Fruit fly (Drosophila melanogaster) whole organism, embryonic: Measurements from ENCODE around the gene apolpp.

Experiments used
- Ada2b ChIP-seq: fragments of 200-800 bp; sonication (Bioruptor generic); IDR thresholded peaks from 2 replicates; pipeline ENCODE4 v1.3.6; 2022; ENCODE audit warnings: missing biosample characterization, missing genetic modification characterization
- Bdp1 ChIP-seq: fragments of 200-800 bp; sonication (Bioruptor generic); optimal IDR thresholded peaks from 3 replicates; lab custom pipeline; 2016; ENCODE audit warnings: missing biosample characterization, missing genetic modification characterization
- Bgb ChIP-seq: fragments of 200-800 bp; sonication (Bioruptor generic); IDR thresholded peaks from 2 replicates; pipeline ENCODE4 v1.3.6; 2022; ENCODE audit warnings: missing biosample characterization, missing genetic modification characterization; ENCODE audit not compliant: partially characterized antibody
- CG12299 ChIP-seq: fragments of 200-800 bp; sonication (Bioruptor generic); optimal IDR thresholded peaks from 2 replicates; lab custom pipeline; 2018; ENCODE audit warnings: missing biosample characterization, mild to moderate bottlenecking, missing genetic modification characterization
- CG12942 ChIP-seq: fragments of 200-800 bp; sonication (Bioruptor generic); optimal IDR thresholded peaks from 3 replicates; lab custom pipeline; 2016; ENCODE audit warnings: missing biosample characterization, missing genetic modification characterization
- CG13123 ChIP-seq: fragments of 200-800 bp; sonication (Bioruptor generic); optimal IDR thresholded peaks from 2 replicates; lab custom pipeline; 2016; ENCODE audit warnings: missing biosample characterization, missing genetic modification characterization
- CG13296 ChIP-seq: fragments of 200-800 bp; sonication (Bioruptor generic); optimal IDR thresholded peaks from 3 replicates; lab custom pipeline; 2018; ENCODE audit warnings: missing biosample characterization, mild to moderate bottlenecking, missing genetic modification characterization
- CG13775 ChIP-seq: fragments of 200-800 bp; sonication (Bioruptor generic); optimal IDR thresholded peaks from 3 replicates; lab custom pipeline; 2017; ENCODE audit warnings: missing biosample characterization, mild to moderate bottlenecking, missing genetic modification characterization
- CG14710 ChIP-seq: fragments of 200-800 bp; sonication (Bioruptor generic); optimal IDR thresholded peaks from 3 replicates; lab custom pipeline; 2019; ENCODE audit warnings: missing biosample characterization, mild to moderate bottlenecking, missing genetic modification characterization, moderate library complexity
- CG14965 ChIP-seq: fragments of 200-800 bp; sonication (Bioruptor generic); optimal IDR thresholded peaks from 2 replicates; lab custom pipeline; 2016; ENCODE audit warnings: missing biosample characterization, missing genetic modification characterization, borderline replicate concordance
- CG17186 ChIP-seq: fragments of 200-800 bp; sonication (Bioruptor generic); optimal IDR thresholded peaks from 3 replicates; lab custom pipeline; 2017; ENCODE audit warnings: missing biosample characterization, missing genetic modification reagents, missing genetic modification characterization
- CG17829 ChIP-seq: fragments of 200-800 bp; optimal IDR thresholded peaks from 2 replicates; lab custom pipeline; 2019; ENCODE audit warnings: missing biosample characterization, mild to moderate bottlenecking, missing genetic modification characterization, moderate library complexity
- CG17912 ChIP-seq: fragments of 200-800 bp; sonication (Bioruptor generic); optimal IDR thresholded peaks from 2 replicates; lab custom pipeline; 2018; ENCODE audit warnings: missing biosample characterization, mild to moderate bottlenecking, missing genetic modification characterization
- CG18011 ChIP-seq: fragments of 200-800 bp; sonication (Bioruptor generic); optimal IDR thresholded peaks from 2 replicates; lab custom pipeline; 2017; ENCODE audit warnings: missing biosample characterization, missing genetic modification characterization, mild to moderate bottlenecking, moderate library complexity, missing genotype
- CG18262 ChIP-seq: fragments of 200-800 bp; optimal IDR thresholded peaks from 3 replicates; lab custom pipeline; 2019; ENCODE audit warnings: missing biosample characterization, mild to moderate bottlenecking, missing genetic modification characterization, moderate library complexity
- CG2875 ChIP-seq: fragments of 200-800 bp; sonication (Bioruptor generic); optimal IDR thresholded peaks from 2 replicates; lab custom pipeline; 2017; ENCODE audit warnings: missing biosample characterization, mild to moderate bottlenecking, missing genetic modification characterization, missing genetic modification reagents
- CG2889 ChIP-seq: fragments of 200-800 bp; sonication (Bioruptor generic); IDR thresholded peaks from 3 replicates; pipeline ENCODE4 v1.3.6; 2022; ENCODE audit warnings: missing biosample characterization, missing genetic modification characterization
- CG4854 ChIP-seq: fragments of 200-800 bp; sonication (Bioruptor generic); optimal IDR thresholded peaks from 2 replicates; lab custom pipeline; 2016; ENCODE audit warnings: missing biosample characterization, missing genetic modification characterization, inconsistent platforms
- CG7357 ChIP-seq: fragments of 200-800 bp; sonication (Bioruptor generic); IDR thresholded peaks from 3 replicates; pipeline ENCODE4 v1.3.6; 2022; ENCODE audit warnings: missing biosample characterization, missing genetic modification characterization
- CG7745 ChIP-seq: fragments of 200-800 bp; sonication (Bioruptor generic); optimal IDR thresholded peaks from 2 replicates; lab custom pipeline; 2018; ENCODE audit warnings: missing biosample characterization, mild to moderate bottlenecking, missing genetic modification characterization, moderate library complexity
- CG7963 ChIP-seq: fragments of 200-800 bp; sonication (Bioruptor generic); IDR thresholded peaks from 3 replicates; pipeline ENCODE4 v1.3.6; 2022; ENCODE audit warnings: missing biosample characterization, missing genetic modification characterization; ENCODE audit not compliant: partially characterized antibody
- CG8089 ChIP-seq: fragments of 200-800 bp; sonication (Bioruptor generic); optimal IDR thresholded peaks from 3 replicates; lab custom pipeline; 2016; ENCODE audit warnings: missing biosample characterization, missing genetic modification characterization
- CG8765 ChIP-seq: fragments of 200-800 bp; sonication (Bioruptor generic); IDR thresholded peaks from 2 replicates; pipeline ENCODE4 v1.3.6; 2022; ENCODE audit warnings: missing biosample characterization, missing genetic modification characterization
- HLH3B ChIP-seq: fragments of 200-800 bp; sonication (Bioruptor generic); IDR thresholded peaks from 2 replicates; pipeline ENCODE4 v1.3.6; 2022; ENCODE audit warnings: missing biosample characterization, missing genetic modification characterization
- Lim3 ChIP-seq: fragments of 200-800 bp; sonication (Bioruptor generic); IDR thresholded peaks from 2 replicates; pipeline ENCODE4 v1.3.6; 2022; ENCODE audit warnings: missing biosample characterization, missing genetic modification characterization
- NC2β ChIP-seq: fragments of 200-800 bp; sonication (Bioruptor generic); optimal IDR thresholded peaks from 2 replicates; lab custom pipeline; 2016; ENCODE audit warnings: missing biosample characterization, missing genetic modification characterization
- Rx ChIP-seq: fragments of 200-800 bp; sonication (Bioruptor generic); IDR thresholded peaks from 2 replicates; pipeline ENCODE4 v1.3.6; 2022; ENCODE audit warnings: missing biosample characterization, missing genetic modification characterization
- Side ChIP-seq: fragments of 200-800 bp; sonication (Bioruptor generic); optimal IDR thresholded peaks from 2 replicates; lab custom pipeline; 2016; ENCODE audit warnings: missing biosample characterization, missing genetic modification characterization
- Sin3A ChIP-seq: fragments of >200 bp; optimal IDR thresholded peaks from 2 replicates; lab custom pipeline; 2018
- Sox100B ChIP-seq: fragments of 200-800 bp; sonication (Bioruptor generic); optimal IDR thresholded peaks from 3 replicates; lab custom pipeline; 2018; ENCODE audit warnings: missing biosample characterization, mild to moderate bottlenecking, missing genetic modification characterization
- bab2 ChIP-seq: fragments of 200-800 bp; sonication (Bioruptor generic); optimal IDR thresholded peaks from 2 replicates; lab custom pipeline; 2016; ENCODE audit warnings: missing biosample characterization, missing genetic modification characterization
- bsh ChIP-seq, 2 experiments: fragments of 200-800 bp; sonication (Bioruptor generic); optimal IDR thresholded peaks; 2 replicates each; lab custom pipeline; 2017 to 2018; ENCODE audit warnings: mild to moderate bottlenecking in 2 of 2, missing biosample characterization in 2 of 2, missing genetic modification characterization in 2 of 2, moderate library complexity in 1 of 2
- btn ChIP-seq: fragments of 200-800 bp; sonication (Bioruptor generic); optimal IDR thresholded peaks from 2 replicates; lab custom pipeline; 2016; ENCODE audit warnings: missing biosample characterization, missing genetic modification characterization
- dmrt11E ChIP-seq: fragments of 200-800 bp; sonication (Bioruptor generic); optimal IDR thresholded peaks from 3 replicates; lab custom pipeline; 2018; ENCODE audit warnings: missing biosample characterization, mild to moderate bottlenecking, missing genetic modification characterization, moderate library complexity
- gfzf ChIP-seq: fragments of 200-800 bp; sonication (Bioruptor generic); optimal IDR thresholded peaks from 2 replicates; lab custom pipeline; 2016; ENCODE audit warnings: missing biosample characterization, mild to moderate bottlenecking, missing genetic modification characterization, moderate library complexity
- hkb ChIP-seq, 2 experiments: fragments of 200-800 bp in 1 of 2; fragments of >200 bp in 1 of 2; sonication (Bioruptor generic) in 1 of 2; IDR thresholded peaks in 1 of 2; optimal IDR thresholded peaks in 1 of 2; 2 replicates each; pipeline versions ENCODE4 v1.3.6 to Lab custom; 2017 to 2022; ENCODE audit warnings: missing biosample characterization in 1 of 2, missing genetic modification characterization in 1 of 2
- kah ChIP-seq: fragments of 200-800 bp; sonication (Bioruptor generic); optimal IDR thresholded peaks from 2 replicates; lab custom pipeline; 2018; ENCODE audit warnings: missing biosample characterization, mild to moderate bottlenecking, missing genetic modification characterization
- lbe ChIP-seq: fragments of 200-800 bp; sonication (Bioruptor generic); optimal IDR thresholded peaks from 2 replicates; lab custom pipeline; 2016; ENCODE audit warnings: missing biosample characterization, mild to moderate bottlenecking, missing genetic modification characterization
- lilli ChIP-seq: fragments of 200-800 bp; sonication (Bioruptor generic); optimal IDR thresholded peaks from 3 replicates; lab custom pipeline; 2016; ENCODE audit warnings: missing biosample characterization, missing genetic modification characterization
- lmd ChIP-seq: fragments of 200-800 bp; sonication (Bioruptor generic); IDR thresholded peaks from 2 replicates; pipeline ENCODE4 v1.3.6; 2022; ENCODE audit warnings: missing biosample characterization, missing genetic modification characterization
- mld ChIP-seq: fragments of 200-800 bp; sonication (Bioruptor generic); IDR thresholded peaks from 3 replicates; pipeline ENCODE4 v1.3.6; 2022; ENCODE audit warnings: missing biosample characterization, missing genetic modification characterization; ENCODE audit not compliant: partially characterized antibody
- nerfin-2 ChIP-seq: fragments of 200-800 bp; sonication (Bioruptor generic); IDR thresholded peaks from 2 replicates; pipeline ENCODE4 v1.3.6; 2022; ENCODE audit warnings: missing biosample characterization, missing genetic modification characterization; ENCODE audit not compliant: partially characterized antibody
- pnt ChIP-seq: fragments of 200-800 bp; sonication (Bioruptor generic); optimal IDR thresholded peaks from 3 replicates; lab custom pipeline; 2016; ENCODE audit warnings: missing biosample characterization, missing genetic modification characterization
- row ChIP-seq: fragments of 200-800 bp; sonication (Bioruptor generic); IDR thresholded peaks from 3 replicates; pipeline ENCODE4 v1.3.6; 2022; ENCODE audit warnings: missing biosample characterization, missing genetic modification characterization
- sens ChIP-seq: fragments of 200-800 bp; sonication (Bioruptor generic); peaks from one replicate; lab custom pipeline; 2016; ENCODE audit warnings: missing biosample characterization, missing genetic modification characterization
- sug ChIP-seq: fragments of 200-800 bp; optimal IDR thresholded peaks from 2 replicates; lab custom pipeline; 2019; ENCODE audit warnings: missing biosample characterization, mild to moderate bottlenecking, missing genetic modification characterization, moderate library complexity
- tin ChIP-seq: fragments of 200-800 bp; sonication (Bioruptor generic); optimal IDR thresholded peaks from 3 replicates; lab custom pipeline; 2016; ENCODE audit warnings: missing biosample characterization, missing genetic modification characterization
- vfl ChIP-seq: fragments of 200-800 bp; sonication (Bioruptor generic); optimal IDR thresholded peaks from 2 replicates; lab custom pipeline; 2016; ENCODE audit warnings: missing biosample characterization, missing genetic modification characterization
- vnd ChIP-seq: fragments of 200-800 bp; sonication (Bioruptor generic); IDR thresholded peaks from 3 replicates; pipeline ENCODE4 v1.3.6; 2022; ENCODE audit warnings: missing biosample characterization, missing genetic modification characterization; ENCODE audit not compliant: partially characterized antibody

apolpp gene

dm6 chr4:1031687-1032140, 29.1 kb upstream of the apolpp start, which contains the start of gene CG11076 (continued):
- peak; percentile 73; the same call in 1 of the 3 replicates for TF ChIP-seq mld (GFP tag; lab: Robert Waterston, UW)
- TF ChIP-seq CG8089, result peak; percentile 56
- peak; percentile 52 for TF ChIP-seq lbe
- no peak for TF ChIP-seq CG12942
- no peak for TF ChIP-seq Lim3 (GFP tag; lab: Robert Waterston, UW)
- TF ChIP-seq CG17829, result peak; percentile 57
- TF ChIP-seq CG13123 (GFP tag; lab: Kevin White, UChicago), result peak; percentile 11
- no peak for TF ChIP-seq lmd (GFP tag; lab: Robert Waterston, UW)
- TF ChIP-seq CG2889 (GFP tag; lab: Robert Waterston, UW), result no peak
- TF ChIP-seq CG14965 (GFP tag; lab: Kevin White, UChicago), result no peak
- TF ChIP-seq vnd (GFP tag; lab: Robert Waterston, UW), result peak; percentile 56; the same call in 1 of the 3 replicates
- TF ChIP-seq CG17912 (GFP tag; lab: Kevin White, UChicago), result peak; percentile 82
- no peak for TF ChIP-seq CG7745 (tag; lab: Kevin White, UChicago)
- no peak for TF ChIP-seq CG18262 (tag; lab: Kevin White, UChicago)
- TF ChIP-seq gfzf, result peak; percentile 39
- TF ChIP-seq CG18011 (GFP tag; lab: Kevin White, UChicago), result peak; percentile 13
- no peak for TF ChIP-seq tin (GFP tag; lab: Kevin White, UChicago)
- TF ChIP-seq sug (tag; lab: Kevin White, UChicago), result peak; percentile 16
- TF ChIP-seq vfl, result no peak
- TF ChIP-seq Ada2b, result no peak
- no peak for TF ChIP-seq CG8765 (GFP tag; lab: Robert Waterston, UW)
- TF ChIP-seq HLH3B (GFP tag; lab: Robert Waterston, UW), result no peak
- peak in 1 of 2 experiments; percentile 11 for TF ChIP-seq bsh (GFP tag; optimal IDR thresholded peaks at IDR 0.05; lab: Kevin White, UChicago)
- TF ChIP-seq Bgb, result peak; percentile 79
- TF ChIP-seq Bdp1 (GFP tag; lab: Kevin White, UChicago), result no peak
- peak; percentile 90 for TF ChIP-seq sens
- peak; percentile 28 for TF ChIP-seq CG4854 (GFP tag; lab: Kevin White, UChicago)
- TF ChIP-seq lilli, result peak; percentile 56
- TF ChIP-seq dmrt11E (tag; lab: Kevin White, UChicago), result peak; percentile 6
- TF ChIP-seq CG2875 (GFP tag; lab: Kevin White, UChicago), result peak; percentile 41
- TF ChIP-seq CG13296 (GFP tag; lab: Kevin White, UChicago), result peak; percentile 66
- TF ChIP-seq bab2 (GFP tag; lab: Kevin White, UChicago), result no peak
- peak; percentile 46 for TF ChIP-seq CG12299 (tag; lab: Kevin White, UChicago)
- peak; percentile 1 for TF ChIP-seq NC2β
- TF ChIP-seq CG7963 (GFP tag; lab: Robert Waterston, UW), result peak; percentile 52; the same call in 2 of the 3 replicates
- TF ChIP-seq CG14710 (tag; lab: Kevin White, UChicago), result peak; percentile 3
- TF ChIP-seq Sox100B (GFP tag; lab: Kevin White, UChicago), result peak; percentile 23
- no peak for TF ChIP-seq btn (GFP tag; lab: Kevin White, UChicago)
- peak; percentile 80 for TF ChIP-seq row (GFP tag; lab: Robert Waterston, UW)
- TF ChIP-seq kah (GFP tag; lab: Kevin White, UChicago), result peak; percentile 21
- TF ChIP-seq Side (GFP tag; lab: Kevin White, UChicago), result peak; percentile 25
- TF ChIP-seq Rx (GFP tag; lab: Robert Waterston, UW), result no peak
- no peak for TF ChIP-seq pnt (GFP tag; lab: Kevin White, UChicago)
- peak; percentile 3 for TF ChIP-seq Sin3A (lab: Kevin White, UChicago)
- no peak for TF ChIP-seq CG13775 (GFP tag; lab: Kevin White, UChicago)
- peak; percentile 92 for TF ChIP-seq CG7357 (GFP tag; lab: Robert Waterston, UW)
- TF ChIP-seq hkb (optimal IDR thresholded peaks at IDR 0.05; lab: Kevin White, UChicago), result no peak
- TF ChIP-seq hkb (GFP tag; IDR thresholded peaks at IDR 0.05; lab: Robert Waterston, UW), result 0 out of 2 replicates have a peak, but pooled peaks have one; percentile 14
- TF ChIP-seq CG17186 (GFP tag; lab: Kevin White, UChicago), result peak; percentile 54
- peak; percentile 64; the same call in 1 of the 2 replicates for TF ChIP-seq nerfin-2
